Fruit fly (Drosophila melanogaster) whole organism, embryonic: ENCODE data around the gene CG44008.

Experiments
- Aef1 ChIP-seq: fragments of 200-800 bp; sonication (Bioruptor generic); IDR thresholded peaks from 3 replicates; pipeline ENCODE4 v1.3.6; 2022; ENCODE audit warnings: missing biosample characterization, missing genetic modification characterization
- C15 ChIP-seq: fragments of 200-800 bp; sonication (Bioruptor generic); IDR thresholded peaks from 3 replicates; pipeline ENCODE4 v1.3.6; 2022; ENCODE audit warnings: missing biosample characterization, missing genetic modification characterization
- CG12299 ChIP-seq: fragments of 200-800 bp; sonication (Bioruptor generic); optimal IDR thresholded peaks from 2 replicates; lab custom pipeline; 2018; ENCODE audit warnings: missing biosample characterization, mild to moderate bottlenecking, missing genetic modification characterization
- CG14860 ChIP-seq: fragments of 200-800 bp; sonication (Bioruptor generic); IDR thresholded peaks from 3 replicates; pipeline ENCODE4 v1.3.6; 2022; ENCODE audit warnings: missing biosample characterization, missing genetic modification characterization; ENCODE audit not compliant: partially characterized antibody
- CG15011 ChIP-seq: fragments of 200-800 bp; sonication (Bioruptor generic); optimal IDR thresholded peaks from 3 replicates; lab custom pipeline; 2018; ENCODE audit warnings: missing biosample characterization, mild to moderate bottlenecking, missing genetic modification characterization
- CG1603 ChIP-seq: fragments of 200-800 bp; sonication (Bioruptor generic); optimal IDR thresholded peaks from 2 replicates; lab custom pipeline; 2019; ENCODE audit warnings: missing biosample characterization, mild to moderate bottlenecking, missing genetic modification characterization, moderate library complexity
- CG16779 ChIP-seq: fragments of 200-800 bp; sonication (Bioruptor generic); IDR thresholded peaks from 2 replicates; pipeline ENCODE4 v1.3.6; 2022; ENCODE audit warnings: missing biosample characterization, missing genetic modification characterization
- CG17328 ChIP-seq: fragments of 200-800 bp; sonication (Bioruptor generic); IDR thresholded peaks from 2 replicates; pipeline ENCODE4 v1.3.6; 2022; ENCODE audit warnings: missing biosample characterization, missing genetic modification characterization
- CG17359 ChIP-seq: fragments of 200-800 bp; sonication (Bioruptor generic); optimal IDR thresholded peaks from 3 replicates; lab custom pipeline; 2018; ENCODE audit warnings: missing biosample characterization, mild to moderate bottlenecking, missing genetic modification characterization, moderate library complexity
- CG2116 ChIP-seq: fragments of 200-800 bp; sonication (Bioruptor generic); optimal IDR thresholded peaks from 3 replicates; lab custom pipeline; 2018; ENCODE audit warnings: missing biosample characterization, mild to moderate bottlenecking, missing genetic modification characterization
- CG2120 ChIP-seq: fragments of 200-800 bp; sonication (Bioruptor generic); optimal IDR thresholded peaks from 3 replicates; lab custom pipeline; 2016; ENCODE audit warnings: missing biosample characterization, missing genetic modification characterization
- CG34224 ChIP-seq: fragments of 200-800 bp; sonication (Bioruptor generic); IDR thresholded peaks from 3 replicates; pipeline ENCODE4 v1.3.6; 2022; ENCODE audit warnings: missing biosample characterization, missing genetic modification characterization; ENCODE audit not compliant: partially characterized antibody
- CG6254 ChIP-seq: fragments of 200-800 bp; sonication (Bioruptor generic); optimal IDR thresholded peaks from 3 replicates; lab custom pipeline; 2017; ENCODE audit warnings: mild to moderate bottlenecking, missing biosample characterization, missing genetic modification reagents, missing genetic modification characterization
- CG7745 ChIP-seq: fragments of 200-800 bp; sonication (Bioruptor generic); optimal IDR thresholded peaks from 2 replicates; lab custom pipeline; 2018; ENCODE audit warnings: missing biosample characterization, mild to moderate bottlenecking, missing genetic modification characterization, moderate library complexity
- CG7987 ChIP-seq: fragments of 200-800 bp; sonication (Bioruptor generic); optimal IDR thresholded peaks from 2 replicates; lab custom pipeline; 2018; ENCODE audit warnings: missing biosample characterization, mild to moderate bottlenecking, missing genetic modification characterization, moderate library complexity
- CG8388 ChIP-seq: fragments of 200-800 bp; sonication (Bioruptor generic); optimal IDR thresholded peaks from 2 replicates; lab custom pipeline; 2019; ENCODE audit warnings: missing biosample characterization, mild to moderate bottlenecking, missing genetic modification characterization, moderate library complexity
- CkIIα-i1 ChIP-seq: fragments of 200-800 bp; sonication (Bioruptor generic); IDR thresholded peaks from 2 replicates; pipeline ENCODE4 v1.3.6; 2022; ENCODE audit warnings: missing biosample characterization, missing genetic modification characterization
- Dad ChIP-seq: fragments of 200-800 bp; sonication (Bioruptor generic); optimal IDR thresholded peaks from 3 replicates; lab custom pipeline; 2016; ENCODE audit warnings: missing biosample characterization, missing genetic modification characterization
- Elba2 ChIP-seq: fragments of 200-800 bp; sonication (Bioruptor generic); optimal IDR thresholded peaks from 3 replicates; lab custom pipeline; 2016; ENCODE audit warnings: missing biosample characterization, missing genetic modification characterization
- Fer3 ChIP-seq: fragments of 200-800 bp; sonication (Bioruptor generic); optimal IDR thresholded peaks from 2 replicates; lab custom pipeline; 2018; ENCODE audit warnings: missing biosample characterization, mild to moderate bottlenecking, missing genetic modification characterization, moderate library complexity
- H15 ChIP-seq: fragments of 200-800 bp; sonication (Bioruptor generic); IDR thresholded peaks from 3 replicates; pipeline ENCODE4 v1.3.6; 2022; ENCODE audit warnings: missing biosample characterization, missing genetic modification characterization
- HLHmδ ChIP-seq: fragments of 200-800 bp; sonication (Bioruptor generic); optimal IDR thresholded peaks from 2 replicates; lab custom pipeline; 2018; ENCODE audit warnings: missing biosample characterization, mild to moderate bottlenecking, missing genetic modification characterization, moderate library complexity
- HmgD ChIP-seq: fragments of 200-800 bp; sonication (Bioruptor generic); optimal IDR thresholded peaks from 3 replicates; lab custom pipeline; 2016; ENCODE audit warnings: missing biosample characterization, missing genetic modification characterization
- Hr39 ChIP-seq: fragments of >200 bp; optimal IDR thresholded peaks from 2 replicates; lab custom pipeline; 2017
- MESR4 ChIP-seq: fragments of 200-800 bp; sonication (Bioruptor generic); optimal IDR thresholded peaks from 2 replicates; lab custom pipeline; 2018; ENCODE audit warnings: missing biosample characterization, mild to moderate bottlenecking, missing genetic modification characterization, moderate library complexity
- MTF-1 ChIP-seq: fragments of 200-800 bp; sonication (Bioruptor generic); optimal IDR thresholded peaks from 2 replicates; lab custom pipeline; 2018; ENCODE audit warnings: missing biosample characterization, mild to moderate bottlenecking, missing genetic modification characterization, borderline replicate concordance
- NK7.1 ChIP-seq: fragments of 200-800 bp; sonication (Bioruptor generic); optimal IDR thresholded peaks from 3 replicates; lab custom pipeline; 2016; ENCODE audit warnings: missing biosample characterization, missing genetic modification characterization
- Nf-YC ChIP-seq: fragments of 200-800 bp; optimal IDR thresholded peaks from 3 replicates; lab custom pipeline; 2019; ENCODE audit warnings: missing biosample characterization, mild to moderate bottlenecking, missing genetic modification characterization, moderate library complexity
- Sin3A ChIP-seq: fragments of >200 bp; optimal IDR thresholded peaks from 2 replicates; lab custom pipeline; 2018
- abd-A ChIP-seq: fragments of 200-800 bp; sonication (Bioruptor generic); optimal IDR thresholded peaks from 3 replicates; lab custom pipeline; 2019; ENCODE audit warnings: missing biosample characterization, mild to moderate bottlenecking, missing genetic modification characterization, moderate library complexity
- br ChIP-seq: fragments of >200 bp; optimal IDR thresholded peaks from 2 replicates; lab custom pipeline; 2017
- bsh ChIP-seq, 2 experiments: fragments of 200-800 bp; sonication (Bioruptor generic); optimal IDR thresholded peaks; 2 replicates each; lab custom pipeline; 2017 to 2018; ENCODE audit warnings: mild to moderate bottlenecking in 2 of 2, missing biosample characterization in 2 of 2, missing genetic modification characterization in 2 of 2, moderate library complexity in 1 of 2
- chn ChIP-seq: fragments of 200-800 bp; sonication (Bioruptor generic); optimal IDR thresholded peaks from 2 replicates; lab custom pipeline; 2016; ENCODE audit warnings: missing biosample characterization, missing genetic modification characterization
- cwo ChIP-seq: fragments of 200-800 bp; sonication (Bioruptor generic); optimal IDR thresholded peaks from 3 replicates; lab custom pipeline; 2017; ENCODE audit warnings: missing biosample characterization, missing genetic modification characterization, mild to moderate bottlenecking, moderate library complexity, missing genetic modification reagents
- fd64A ChIP-seq: fragments of 200-800 bp; sonication (Bioruptor generic); optimal IDR thresholded peaks from 3 replicates; lab custom pipeline; 2018; ENCODE audit warnings: missing biosample characterization, mild to moderate bottlenecking, missing genetic modification characterization
- fru ChIP-seq: fragments of >200 bp; optimal IDR thresholded peaks from 2 replicates; lab custom pipeline; 2017
- gfzf ChIP-seq: fragments of 200-800 bp; sonication (Bioruptor generic); optimal IDR thresholded peaks from 2 replicates; lab custom pipeline; 2016; ENCODE audit warnings: missing biosample characterization, mild to moderate bottlenecking, missing genetic modification characterization, moderate library complexity
- gsb ChIP-seq: fragments of 200-800 bp; sonication (Bioruptor generic); IDR thresholded peaks from 2 replicates; pipeline ENCODE4 v1.3.6; 2022; ENCODE audit warnings: missing biosample characterization, missing genetic modification characterization
- kni ChIP-seq: fragments of 200-800 bp; sonication (Bioruptor generic); optimal IDR thresholded peaks from 3 replicates; lab custom pipeline; 2017; ENCODE audit warnings: mild to moderate bottlenecking, missing biosample characterization, missing genetic modification reagents, missing genetic modification characterization
- lab ChIP-seq: fragments of 200-800 bp; sonication (Bioruptor generic); optimal IDR thresholded peaks from 3 replicates; lab custom pipeline; 2017; ENCODE audit warnings: missing biosample characterization, missing genetic modification characterization, mild to moderate bottlenecking, moderate library complexity, missing genetic modification reagents
- p53 ChIP-seq: fragments of 200-800 bp; sonication (Bioruptor generic); optimal IDR thresholded peaks from 2 replicates; lab custom pipeline; 2016; ENCODE audit warnings: missing biosample characterization, missing genetic modification characterization
- pb ChIP-seq: fragments of 200-800 bp; sonication (Bioruptor generic); optimal IDR thresholded peaks from 3 replicates; lab custom pipeline; 2016; ENCODE audit warnings: missing biosample characterization, missing genetic modification characterization
- rib ChIP-seq: fragments of 200-800 bp; sonication (Bioruptor generic); IDR thresholded peaks from 2 replicates; pipeline ENCODE4 v1.3.6; 2022; ENCODE audit warnings: missing biosample characterization, missing genetic modification characterization
- sens-2 ChIP-seq: fragments of 200-800 bp; sonication (Bioruptor generic); IDR thresholded peaks from 2 replicates; pipeline ENCODE4 v1.3.6; 2022; ENCODE audit warnings: missing biosample characterization, missing genetic modification characterization
- seq ChIP-seq: fragments of 200-800 bp; sonication (Bioruptor generic); IDR thresholded peaks from 2 replicates; pipeline ENCODE4 v1.3.6; 2022; ENCODE audit warnings: missing biosample characterization, missing genetic modification characterization
- sqz ChIP-seq: fragments of 200-800 bp; sonication (Bioruptor generic); optimal IDR thresholded peaks from 3 replicates; lab custom pipeline; 2018; ENCODE audit warnings: missing biosample characterization, mild to moderate bottlenecking, missing genetic modification characterization
- ttk ChIP-seq: fragments of 200-800 bp; sonication (Bioruptor generic); IDR thresholded peaks from 2 replicates; pipeline ENCODE4 v2.1.2; 2022; ENCODE audit warnings: missing biosample characterization, missing genetic modification characterization
- unc-4 ChIP-seq: fragments of 200-800 bp; sonication (Bioruptor generic); IDR thresholded peaks from 2 replicates; pipeline ENCODE4 v1.3.6; 2022; ENCODE audit warnings: missing biosample characterization, missing genetic modification characterization; ENCODE audit not compliant: partially characterized antibody
- unpg ChIP-seq: fragments of 200-800 bp; sonication (Bioruptor generic); optimal IDR thresholded peaks from 3 replicates; lab custom pipeline; 2018; ENCODE audit warnings: missing biosample characterization, mild to moderate bottlenecking, missing genetic modification characterization, moderate library complexity
- wor ChIP-seq: fragments of 200-800 bp; sonication (Bioruptor generic); IDR thresholded peaks from 2 replicates; pipeline ENCODE4 v1.3.6; 2022; ENCODE audit warnings: missing biosample characterization, missing genetic modification characterization
- zfh1 ChIP-seq: fragments of 200-800 bp; sonication (Bioruptor generic); IDR thresholded peaks from 3 replicates; pipeline ENCODE4 v1.3.6; 2022; ENCODE audit warnings: missing biosample characterization, missing genetic modification characterization

CG44008 gene

DNA sequence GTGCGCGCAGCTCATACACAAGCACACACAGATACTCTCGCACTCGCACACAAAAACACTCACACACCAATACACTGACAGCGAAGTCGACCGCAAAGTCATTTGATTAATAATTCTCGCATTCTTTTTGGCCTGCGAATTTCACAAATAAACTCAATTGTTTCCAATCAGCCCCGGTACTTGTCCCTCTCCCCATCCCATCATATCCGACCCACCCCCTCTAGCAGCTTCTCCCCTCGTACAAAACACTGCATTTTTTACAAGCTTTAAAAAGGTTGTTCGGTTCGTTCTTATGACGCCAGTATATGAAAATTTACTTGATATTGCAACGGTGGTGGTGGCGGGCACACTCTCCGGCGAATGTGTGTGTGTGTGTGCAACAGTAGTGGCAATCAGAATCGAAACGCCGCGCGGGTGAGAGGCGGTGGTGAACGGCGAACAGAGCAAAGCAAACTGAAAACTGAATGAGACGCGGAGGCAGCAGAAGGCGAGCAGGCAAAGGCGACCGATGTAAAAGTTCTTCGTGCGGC is 34.5 kb downstream of the CG44008 start (continued):
- TF ChIP-seq MTF-1 (GFP tag; lab: Kevin White, UChicago) (no peak), CG12299 (tag; lab: Kevin White, UChicago) (no peak), CG7987 (peak; percentile 55), zfh1 (peak; percentile 23; the same call in 1 of the 3 replicates), Dad (GFP tag; lab: Kevin White, UChicago) (no peak), H15 (GFP tag; lab: Robert Waterston, UW) (0 out of 3 replicates have a peak, but pooled peaks have one; percentile 12), Sin3A (lab: Kevin White, UChicago) (no peak), NK7.1 (GFP tag; lab: Kevin White, UChicago) (no peak), ttk (GFP tag; lab: Robert Waterston, UW) (peak; percentile 24; the same call in 1 of the 2 replicates), Elba2 (peak; percentile 71), unpg (GFP tag; lab: Kevin White, UChicago) (peak; percentile 2), Aef1 (GFP tag; lab: Robert Waterston, UW) (no peak), C15 (GFP tag; lab: Robert Waterston, UW) (no peak), Hr39 (lab: Kevin White, UChicago) (no peak), wor (GFP tag; lab: Robert Waterston, UW) (no peak), HmgD (GFP tag; lab: Kevin White, UChicago) (peak; percentile 61), CG17328 (GFP tag; lab: Robert Waterston, UW) (peak; percentile 36; the same call in 1 of the 2 replicates), sqz (GFP tag; lab: Kevin White, UChicago) (no peak), CkIIα-i1 (GFP tag; lab: Robert Waterston, UW) (no peak), abd-A (tag; lab: Kevin White, UChicago) (peak; percentile 95), cwo (GFP tag; lab: Kevin White, UChicago) (no peak), unc-4 (GFP tag; lab: Robert Waterston, UW) (peak; percentile 23), CG1603 (tag; lab: Kevin White, UChicago) (peak; percentile 12), CG7745 (tag; lab: Kevin White, UChicago) (peak; percentile 2), pb (peak; percentile 53), br (lab: Kevin White, UChicago) (no peak), rib (peak; percentile 81; the same call in 1 of the 2 replicates), p53 (GFP tag; lab: Kevin White, UChicago) (peak; percentile 4), bsh (GFP tag; optimal IDR thresholded peaks at IDR 0.05; lab: Kevin White, UChicago) (peak in 1 of 2 experiments; percentile 18), lab (GFP tag; lab: Kevin White, UChicago) (peak; percentile 65), chn (no peak), CG14860 (GFP tag; lab: Robert Waterston, UW) (no peak), sens-2 (no peak), CG2116 (GFP tag; lab: Kevin White, UChicago) (peak; percentile 33), fru (lab: Kevin White, UChicago) (no peak), Fer3 (no peak), CG17359 (tag; lab: Kevin White, UChicago) (peak; percentile 20), seq (GFP tag; lab: Robert Waterston, UW) (peak; percentile 46; the same call in 1 of the 2 replicates), CG6254 (GFP tag; lab: Kevin White, UChicago) (no peak), CG2120 (GFP tag; lab: Kevin White, UChicago) (no peak), CG8388 (no peak), CG16779 (GFP tag; lab: Robert Waterston, UW) (peak; percentile 85), HLHmδ (GFP tag; lab: Kevin White, UChicago) (peak; percentile 20), fd64A (GFP tag; lab: Kevin White, UChicago) (no peak), gsb (GFP tag; lab: Robert Waterston, UW) (no peak), CG34224 (peak; percentile 24; the same call in 1 of the 3 replicates), MESR4 (GFP tag; lab: Kevin White, UChicago) (peak; percentile 28), kni (peak; percentile 88), gfzf (GFP tag; lab: Kevin White, UChicago) (no peak), Nf-YC (tag; lab: Kevin White, UChicago) (peak; percentile 55), CG15011 (GFP tag; lab: Kevin White, UChicago) (no peak)
